Fruit fly (Drosophila melanogaster): Measurements from ENCODE around the gene CG15715.
A peak's percentile ranks its signal among the peaks of the same experiment; 100 is the strongest.

dm6 chr3L:15816143-15816487 lies 21.2 kb downstream of the CG15715 start, which contains the start of gene fwe:
- TF ChIP-seq pzg (GFP tag; optimal IDR thresholded peaks at IDR 0.05) (peak; percentile 51), B-H2 (GFP tag; optimal IDR thresholded peaks at IDR 0.05) (no peak), Neu2 (GFP tag; optimal IDR thresholded peaks at IDR 0.05; ENCODE audit: borderline replicate concordance) (no peak), sim (GFP tag; IDR thresholded peaks at IDR 0.05) (no peak), trh (GFP tag; optimal IDR thresholded peaks at IDR 0.05) (no peak), Xrp1 (GFP tag; IDR thresholded peaks at IDR 0.05) (no peak), oc (tag; optimal IDR thresholded peaks at IDR 0.05) (no peak), CG7271 (tag; optimal IDR thresholded peaks at IDR 0.05) (no peak), kay (GFP tag; optimal IDR thresholded peaks at IDR 0.05) (no peak), crol (GFP tag; IDR thresholded peaks at IDR 0.05) (no peak), Vsx1 (GFP tag; optimal IDR thresholded peaks at IDR 0.05) (no peak), CG18599 (GFP tag; optimal IDR thresholded peaks at IDR 0.05) (no peak)

Data from whole organism, embryonic.